Worm (Caenorhabditis elegans) whole organism, early embryonic: ENCODE measurements around the gene nhr-264.

Source experiments
- B0310.2 ChIP-seq: sonication (generic microtip); optimal IDR thresholded peaks from 2 replicates; lab custom pipeline; 2016; ENCODE audit warnings: mild to moderate bottlenecking, missing genetic modification characterization, missing compliant biosample characterization
- aly-1 ChIP-seq: sonication (generic microtip); optimal IDR thresholded peaks from 2 replicates; lab custom pipeline; 2016; ENCODE audit warnings: missing genetic modification characterization, missing compliant biosample characterization
- ama-1 ChIP-seq: fragments of 150-350 bp; optimal IDR thresholded peaks from 2 replicates; lab custom pipeline; 2014
- ceh-36 ChIP-seq: sonication (generic microtip); optimal IDR thresholded peaks from 2 replicates; lab custom pipeline; 2016; ENCODE audit warnings: missing genetic modification characterization, inconsistent platforms, missing compliant biosample characterization
- ets-7 ChIP-seq: sonication (generic microtip); optimal IDR thresholded peaks from 2 replicates; lab custom pipeline; 2016; ENCODE audit warnings: missing genotype, missing genetic modification characterization, missing compliant biosample characterization
- flt-1 ChIP-seq: fragments of 200-800 bp; sonication (Bioruptor generic); IDR thresholded peaks from 2 replicates; pipeline ENCODE4 v1.3.6; 2022; ENCODE audit warnings: missing genetic modification characterization, missing compliant biosample characterization
- hmg-4 ChIP-seq: fragments of 200-800 bp; sonication (Bioruptor generic); optimal IDR thresholded peaks from 2 replicates; lab custom pipeline; 2018; ENCODE audit warnings: mild to moderate bottlenecking, missing genetic modification characterization, missing compliant biosample characterization
- hnd-1 ChIP-seq: sonication (generic microtip); optimal IDR thresholded peaks from 2 replicates; lab custom pipeline; 2016; ENCODE audit warnings: missing genetic modification characterization, missing compliant biosample characterization
- pes-1 ChIP-seq: fragments of 200-800 bp; sonication (Bioruptor generic); IDR thresholded peaks from 2 replicates; pipeline ENCODE4 v1.3.6; 2022; ENCODE audit warnings: missing genetic modification reagents, missing genetic modification characterization, missing compliant biosample characterization
- sea-1 ChIP-seq: fragments of 200-800 bp; sonication (Bioruptor generic); conservative IDR thresholded peaks from 2 replicates; pipeline ENCODE4 v1.3.6; 2022; ENCODE audit warnings: missing genetic modification characterization, missing compliant biosample characterization
- tra-4 ChIP-seq: sonication (generic microtip); optimal IDR thresholded peaks from 2 replicates; lab custom pipeline; 2017; ENCODE audit warnings: missing genetic modification characterization, missing compliant biosample characterization

- no peak for TF ChIP-seq B0310.2 (tag; lab: Kevin White, UChicago)
- TF ChIP-seq tra-4 (tag; lab: Kevin White, UChicago) = no peak
- no peak for TF ChIP-seq sea-1 (GFP tag; lab: Robert Waterston, UW)
- TF ChIP-seq ama-1 = no peak
- no peak for TF ChIP-seq hmg-4 (GFP tag; lab: Kevin White, UChicago)
- no peak for TF ChIP-seq aly-1 (tag; lab: Kevin White, UChicago)
- no peak for TF ChIP-seq ceh-36 (tag; lab: Kevin White, UChicago)
- TF ChIP-seq pes-1 (GFP tag; lab: Robert Waterston, UW) = no peak
- TF ChIP-seq hnd-1 (tag; lab: Kevin White, UChicago) = no peak
- TF ChIP-seq ets-7 (tag; lab: Kevin White, UChicago) = no peak
- TF ChIP-seq flt-1 (GFP tag; lab: Robert Waterston, UW) = no peak
Observed at ce11 chrIV:9261687-9262086, 32.0 kb downstream of the nhr-264 start, which contains the start of gene col-120.
